Fruit fly (Drosophila melanogaster): ENCODE measurements around the gene CSN1a.
"Not testable (repeated sequence)": the region's sequence is repeated elsewhere in the genome, so short reads cannot be mapped to it uniquely, and the experiment has no call there.

CSN1a gene

DNA sequence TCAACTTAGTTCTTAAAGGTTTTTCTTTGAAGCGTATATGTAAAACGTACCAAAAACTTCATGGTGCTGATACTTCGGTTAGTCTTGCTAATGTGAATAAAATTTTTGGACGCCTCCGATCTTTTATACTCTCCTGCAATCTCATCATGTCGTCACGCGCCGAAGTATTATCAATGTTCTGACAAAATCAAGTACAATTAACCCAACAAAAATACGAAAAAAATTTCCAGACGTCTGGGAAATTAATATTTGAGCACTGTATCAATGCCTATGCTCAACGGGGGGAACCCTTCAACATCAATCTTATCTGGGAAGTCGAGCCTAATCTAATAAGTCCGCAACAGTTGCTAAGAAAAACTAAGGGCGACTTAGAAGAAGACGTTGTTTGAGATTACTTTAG, 24.9 kb upstream of the CSN1a start, which contains the start of gene CG31775:
Gene CG31775 (minus strand): TSS at position 101 of the 400 bp plus-strand sequence.
- not testable (repeated sequence) for TF ChIP-seq CG15514 (GFP tag; optimal IDR thresholded peaks at IDR 0.05); Ssrp (tag; optimal IDR thresholded peaks at IDR 0.05); CG17186 (GFP tag; optimal IDR thresholded peaks at IDR 0.05)

DNA sequence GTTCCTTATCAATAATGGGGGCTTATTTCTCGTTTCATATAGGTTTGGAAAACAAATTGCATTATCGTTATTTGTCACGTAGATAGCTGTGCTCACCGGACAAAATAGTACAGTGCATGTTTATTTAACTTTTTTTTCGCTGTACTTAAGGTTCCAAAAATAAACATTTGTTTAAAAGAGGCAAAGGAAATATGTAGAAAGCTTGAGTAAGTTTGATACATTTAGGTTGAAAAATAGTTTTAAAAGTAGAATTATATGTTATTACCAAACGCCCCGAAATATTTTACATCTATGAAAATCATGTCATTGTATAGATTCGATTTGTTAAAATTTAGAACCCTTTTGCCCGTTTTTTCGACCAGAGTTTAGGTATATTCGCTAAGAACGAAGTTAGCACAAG, 23.0 kb upstream of the CSN1a start, which contains the start of gene CG42585:
Gene CG42585 (plus strand): TSS at position 301 of the 400 bp plus-strand sequence.
- TF ChIP-seq en (GFP tag; optimal IDR thresholded peaks at IDR 0.05); ems (GFP tag; optimal IDR thresholded peaks at IDR 0.05); tna (GFP tag; IDR thresholded peaks at IDR 0.05; ENCODE audit: partially characterized antibody): not testable (repeated sequence)

DNA sequence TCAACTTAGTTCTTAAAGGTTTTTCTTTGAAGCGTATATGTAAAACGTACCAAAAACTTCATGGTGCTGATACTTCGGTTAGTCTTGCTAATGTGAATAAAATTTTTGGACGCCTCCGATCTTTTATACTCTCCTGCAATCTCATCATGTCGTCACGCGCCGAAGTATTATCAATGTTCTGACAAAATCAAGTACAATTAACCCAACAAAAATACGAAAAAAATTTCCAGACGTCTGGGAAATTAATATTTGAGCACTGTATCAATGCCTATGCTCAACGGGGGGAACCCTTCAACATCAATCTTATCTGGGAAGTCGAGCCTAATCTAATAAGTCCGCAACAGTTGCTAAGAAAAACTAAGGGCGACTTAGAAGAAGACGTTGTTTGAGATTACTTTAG, 20.8 kb upstream of the CSN1a start, which contains the start of gene CG42586:
Gene CG42586 (minus strand): TSS at position 101 of the 400 bp plus-strand sequence.
- TF ChIP-seq CG4617 (GFP tag; optimal IDR thresholded peaks at IDR 0.05; ENCODE audit: borderline replicate concordance); Hmx (GFP tag; optimal IDR thresholded peaks at IDR 0.05); CG5953 (GFP tag; IDR thresholded peaks at IDR 0.05): not testable (repeated sequence)

DNA sequence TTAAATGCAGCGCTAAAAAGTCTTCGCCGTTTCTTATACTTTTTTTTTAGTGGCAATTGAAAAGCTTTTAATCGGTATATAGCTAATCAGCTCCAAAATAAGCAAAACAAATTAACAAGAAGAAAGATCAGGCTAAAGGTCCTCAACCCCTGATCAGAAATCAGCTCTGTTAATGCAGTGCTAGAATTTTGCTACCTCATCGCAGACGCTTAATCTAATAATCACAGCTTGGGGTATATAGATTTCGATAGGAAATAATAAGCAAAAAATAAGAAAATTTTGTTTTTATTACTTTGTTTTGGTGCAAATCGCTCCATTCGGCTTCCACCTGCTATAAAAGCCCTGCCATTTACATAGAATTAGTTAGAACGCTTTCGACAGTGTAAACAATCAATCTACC, 19.7 kb upstream of the CSN1a start, which contains the start of gene CG34166:
Gene CG34166 (plus strand): TSS at position 301 of the 400 bp plus-strand sequence.
- not testable (repeated sequence) for TF ChIP-seq onecut (GFP tag; IDR thresholded peaks at IDR 0.05); salm (tag; optimal IDR thresholded peaks at IDR 0.05); amos (GFP tag; IDR thresholded peaks at IDR 0.05; ENCODE audit: partially characterized antibody)

DNA sequence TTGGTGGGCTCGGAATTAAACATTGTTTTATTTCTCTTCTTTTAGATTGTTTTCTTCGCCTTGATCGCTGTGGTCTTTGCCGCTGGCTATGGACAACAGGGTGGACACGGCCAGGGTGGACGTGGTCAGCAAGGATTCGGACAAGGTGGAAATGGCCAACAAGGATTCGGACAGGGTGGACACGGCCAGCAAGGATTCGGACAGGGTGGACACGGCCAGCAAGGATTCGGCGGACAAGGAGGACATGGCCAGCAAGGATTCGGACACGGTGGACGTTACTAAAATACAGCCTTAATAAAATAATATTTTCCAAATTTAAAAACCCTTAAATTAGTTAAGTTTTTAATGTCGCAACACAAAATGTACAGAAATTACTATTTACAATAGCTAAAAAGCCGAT, 19.2 kb upstream of the CSN1a start:
- TF ChIP-seq maf-S (GFP tag; optimal IDR thresholded peaks at IDR 0.05) (no peak), CG6254 (GFP tag; optimal IDR thresholded peaks at IDR 0.05) (peak; percentile 63), lilli (GFP tag; optimal IDR thresholded peaks at IDR 0.05) (peak; percentile 32), Ets65A (GFP tag) (peak; percentile 8), cad (GFP tag; optimal IDR thresholded peaks at IDR 0.05) (peak; percentile 20)

DNA sequence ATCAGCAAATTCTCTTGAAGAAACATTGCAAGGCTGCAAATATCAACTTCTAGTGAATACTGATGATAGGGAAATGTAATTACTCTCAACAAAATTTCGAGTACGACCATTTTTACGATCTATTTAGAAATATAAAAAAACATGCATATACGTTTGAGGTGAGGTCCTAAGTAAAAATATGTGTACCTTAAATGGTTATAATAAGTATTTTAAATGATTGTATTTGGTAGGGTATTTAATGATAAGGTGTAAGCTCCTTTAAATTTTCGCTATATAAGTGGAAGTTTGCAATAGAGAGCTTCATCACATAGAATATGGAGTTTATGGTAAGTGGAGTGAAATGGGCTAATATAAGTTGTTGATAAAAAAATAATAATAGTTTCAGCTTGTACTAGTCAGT, 18.4 kb upstream of the CSN1a start, which contains the start of gene CG42681:
Gene CG42681 (plus strand): TSS at position 301 of the 400 bp plus-strand sequence.
- TF ChIP-seq Six4 (GFP tag; optimal IDR thresholded peaks at IDR 0.05) (no peak), CG7271 (tag; optimal IDR thresholded peaks at IDR 0.05) (no peak), CG12219 (GFP tag; optimal IDR thresholded peaks at IDR 0.05) (no peak), usp (GFP tag; optimal IDR thresholded peaks at IDR 0.05) (no peak), Scr (GFP tag; IDR thresholded peaks at IDR 0.05; ENCODE audit: partially characterized antibody) (no peak), CG15601 (tag; optimal IDR thresholded peaks at IDR 0.05) (no peak), CG12659 (GFP tag; optimal IDR thresholded peaks at IDR 0.05) (no peak), Adf1 (GFP tag; IDR thresholded peaks at IDR 0.05) (no peak), h (optimal IDR thresholded peaks at IDR 0.05) (no peak), ATbp (GFP tag; optimal IDR thresholded peaks at IDR 0.05) (no peak), ken (GFP tag; IDR thresholded peaks at IDR 0.05) (no peak), CTCF (GFP tag; optimal IDR thresholded peaks at IDR 0.05) (no peak), dati (GFP tag; IDR thresholded peaks at IDR 0.05) (no peak), CG18619 (GFP tag; optimal IDR thresholded peaks at IDR 0.05) (no peak), tx (GFP tag; optimal IDR thresholded peaks at IDR 0.05) (no peak)
